Worm (Caenorhabditis elegans): ENCODE measurements around the gene sir-2.2.

ce11 chrX:13349230-13350122 is 21.6 kb downstream of the sir-2.2 start:
- TF ChIP-seq blmp-1 (tag; optimal IDR thresholded peaks at IDR 0.05; ENCODE audit: insufficient read depth) (no peak), ztf-4 (tag; optimal IDR thresholded peaks at IDR 0.05) (peak; percentile 71), nhr-25 (tag; optimal IDR thresholded peaks at IDR 0.05) (peak; percentile 62), nhr-237 (tag; optimal IDR thresholded peaks at IDR 0.05) (no peak), nhr-6 (tag; optimal IDR thresholded peaks at IDR 0.05) (no peak), ztf-11 (tag; optimal IDR thresholded peaks at IDR 0.05) (no peak), unc-62 (GFP tag; optimal IDR thresholded peaks at IDR 0.05) (peak; percentile 17), lin-39 (tag; optimal IDR thresholded peaks at IDR 0.05) (no peak), ZK546.5 (tag; optimal IDR thresholded peaks at IDR 0.05) (no peak), elt-3 (tag; optimal IDR thresholded peaks at IDR 0.05) (no peak)
